Worm (Caenorhabditis elegans) whole organism, L1 larva: ENCODE data around the gene F13H10.5.

Experiments
- C16A3.4 ChIP-seq: fragments of 150-350 bp; optimal IDR thresholded peaks from 2 replicates; lab custom pipeline; 2014; ENCODE audit warnings: missing biosample characterization, missing genetic modification characterization
- F16B12.6 ChIP-seq: fragments of 150-350 bp; optimal IDR thresholded peaks from 2 replicates; lab custom pipeline; 2014; ENCODE audit warnings: missing biosample characterization, missing genetic modification characterization
- ceh-8 ChIP-seq: fragments of 200-800 bp; sonication (Bioruptor generic); optimal IDR thresholded peaks from 2 replicates; lab custom pipeline; 2018; ENCODE audit warnings: mild to moderate bottlenecking, missing genetic modification characterization, moderate library complexity, missing compliant biosample characterization
- ces-1 ChIP-seq: fragments of 150-350 bp; optimal IDR thresholded peaks from 2 replicates; lab custom pipeline; 2014; ENCODE audit warnings: missing biosample characterization, missing genetic modification reagents, missing genetic modification characterization
- fkh-10 ChIP-seq: sonication (generic microtip); optimal IDR thresholded peaks from 2 replicates; lab custom pipeline; 2017; ENCODE audit warnings: missing biosample characterization, missing genetic modification reagents, missing genetic modification characterization
- lin-39 ChIP-seq: fragments of 150-350 bp; optimal IDR thresholded peaks from 2 replicates; lab custom pipeline; 2014; ENCODE audit warnings: missing biosample characterization, missing genetic modification reagents, missing genetic modification characterization
- nhr-11 ChIP-seq: fragments of 150-350 bp; optimal IDR thresholded peaks from 2 replicates; lab custom pipeline; 2014; ENCODE audit warnings: missing biosample characterization, missing genetic modification characterization
- nhr-237 ChIP-seq: fragments of 150-350 bp; optimal IDR thresholded peaks from 2 replicates; lab custom pipeline; 2014; ENCODE audit warnings: missing biosample characterization, missing genetic modification characterization
- pqm-1 ChIP-seq: sonication (generic microtip); optimal IDR thresholded peaks from 3 replicates; lab custom pipeline; 2017; ENCODE audit warnings: missing biosample characterization, missing genetic modification characterization
- skn-1 ChIP-seq: fragments of 150-350 bp; optimal IDR thresholded peaks from 2 replicates; lab custom pipeline; 2014; ENCODE audit warnings: missing biosample characterization, missing genetic modification characterization
- tbx-2 ChIP-seq: sonication (generic microtip); optimal IDR thresholded peaks from 2 replicates; lab custom pipeline; 2016; ENCODE audit warnings: missing genetic modification characterization, missing compliant biosample characterization
- unc-62 ChIP-seq: fragments of 150-350 bp; optimal IDR thresholded peaks from 2 replicates; lab custom pipeline; 2014; ENCODE audit warnings: missing biosample characterization, missing genetic modification reagents, missing genetic modification characterization

DNA sequence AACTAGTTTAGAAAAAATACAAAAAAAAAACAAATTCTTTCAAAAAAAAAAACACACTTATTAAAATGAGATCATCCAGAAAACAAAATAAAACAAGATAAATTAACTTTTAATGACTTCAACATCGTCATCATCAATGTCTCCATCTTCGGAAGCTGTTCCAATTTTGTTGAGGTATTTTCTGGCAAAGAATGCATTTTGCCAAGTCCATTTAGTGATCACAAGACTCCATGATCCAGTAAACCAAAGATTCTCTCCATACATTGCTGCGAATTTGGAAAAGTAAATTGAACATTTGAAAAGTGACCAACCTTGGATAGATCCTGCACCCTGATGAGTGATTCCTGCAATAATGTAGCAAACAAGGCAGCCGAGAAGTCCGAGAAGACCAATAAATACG, 39.3 kb downstream of the F13H10.5 start:
- TF ChIP-seq tbx-2 (tag; lab: Kevin White, UChicago) (no peak), lin-39 (tag; lab: Kevin White, UChicago) (no peak), skn-1 (no peak), nhr-11 (tag; lab: Kevin White, UChicago) (no peak), F16B12.6 (tag; lab: Kevin White, UChicago) (no peak), ces-1 (GFP tag; lab: Kevin White, UChicago) (no peak), pqm-1 (tag; lab: Kevin White, UChicago) (no peak), ceh-8 (GFP tag; lab: Kevin White, UChicago) (no peak), nhr-237 (tag; lab: Kevin White, UChicago) (no peak), fkh-10 (no peak), C16A3.4 (tag; lab: Kevin White, UChicago) (no peak), unc-62 (GFP tag; lab: Kevin White, UChicago) (no peak)
